Worm (Caenorhabditis elegans): ENCODE data around the gene pgph-2.
A peak's percentile ranks its signal among the peaks of the same experiment; 100 is the strongest.

Gene pgph-2

ce11 chrV:5785372-5785771 is 20.4 kb downstream of the pgph-2 start, which contains the start of gene F44E7.7:
TSS of gene F44E7.7 (minus strand) at chrV:5785472.
- TF ChIP-seq tbx-11 (GFP tag; IDR thresholded peaks at IDR 0.05) (no peak), pes-1 (GFP tag; IDR thresholded peaks at IDR 0.05) (no peak), tbx-37 (GFP tag; conservative IDR thresholded peaks at IDR 0.05) (no peak), B0310.2 (tag; optimal IDR thresholded peaks at IDR 0.05) (no peak), hnd-1 (tag; optimal IDR thresholded peaks at IDR 0.05) (no peak), F13C5.2 (tag; optimal IDR thresholded peaks at IDR 0.05) (no peak), tra-4 (tag; optimal IDR thresholded peaks at IDR 0.05) (no peak), ama-1 (optimal IDR thresholded peaks at IDR 0.05) (no peak), aly-1 (tag; optimal IDR thresholded peaks at IDR 0.05) (no peak), hmbx-1 (tag; optimal IDR thresholded peaks at IDR 0.05) (no peak), flt-1 (GFP tag; IDR thresholded peaks at IDR 0.05) (no peak), ets-7 (tag; optimal IDR thresholded peaks at IDR 0.05) (no peak), scrt-1 (GFP tag; IDR thresholded peaks at IDR 0.05) (no peak), ceh-13 (GFP tag; optimal IDR thresholded peaks at IDR 0.05) (no peak), hmg-4 (GFP tag; optimal IDR thresholded peaks at IDR 0.05) (no peak)

DNA sequence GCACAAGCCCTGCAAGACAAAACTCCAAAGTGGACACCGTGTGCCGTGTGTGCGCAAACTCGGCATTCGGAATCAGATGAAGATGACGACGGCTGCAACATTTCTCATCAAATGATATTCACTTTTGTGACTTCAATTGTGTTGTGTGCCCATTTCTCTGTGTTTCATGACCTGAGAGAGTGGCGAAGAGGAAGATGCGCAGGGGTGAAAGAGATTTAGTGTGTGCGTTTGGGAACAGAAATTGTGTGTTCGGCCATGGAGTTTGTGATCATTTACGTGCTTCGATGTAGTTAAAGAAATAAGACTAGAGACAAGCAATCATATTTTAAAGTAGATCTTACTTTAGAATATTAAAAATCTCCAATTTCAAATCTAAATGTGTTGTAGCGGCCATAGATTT is 23.7 kb downstream of the pgph-2 start:
- TF ChIP-seq aly-1 (tag; optimal IDR thresholded peaks at IDR 0.05) (no peak), tra-4 (tag; optimal IDR thresholded peaks at IDR 0.05) (no peak), hmbx-1 (tag; optimal IDR thresholded peaks at IDR 0.05) (no peak), hnd-1 (tag; optimal IDR thresholded peaks at IDR 0.05) (no peak), ama-1 (optimal IDR thresholded peaks at IDR 0.05) (no peak)

DNA sequence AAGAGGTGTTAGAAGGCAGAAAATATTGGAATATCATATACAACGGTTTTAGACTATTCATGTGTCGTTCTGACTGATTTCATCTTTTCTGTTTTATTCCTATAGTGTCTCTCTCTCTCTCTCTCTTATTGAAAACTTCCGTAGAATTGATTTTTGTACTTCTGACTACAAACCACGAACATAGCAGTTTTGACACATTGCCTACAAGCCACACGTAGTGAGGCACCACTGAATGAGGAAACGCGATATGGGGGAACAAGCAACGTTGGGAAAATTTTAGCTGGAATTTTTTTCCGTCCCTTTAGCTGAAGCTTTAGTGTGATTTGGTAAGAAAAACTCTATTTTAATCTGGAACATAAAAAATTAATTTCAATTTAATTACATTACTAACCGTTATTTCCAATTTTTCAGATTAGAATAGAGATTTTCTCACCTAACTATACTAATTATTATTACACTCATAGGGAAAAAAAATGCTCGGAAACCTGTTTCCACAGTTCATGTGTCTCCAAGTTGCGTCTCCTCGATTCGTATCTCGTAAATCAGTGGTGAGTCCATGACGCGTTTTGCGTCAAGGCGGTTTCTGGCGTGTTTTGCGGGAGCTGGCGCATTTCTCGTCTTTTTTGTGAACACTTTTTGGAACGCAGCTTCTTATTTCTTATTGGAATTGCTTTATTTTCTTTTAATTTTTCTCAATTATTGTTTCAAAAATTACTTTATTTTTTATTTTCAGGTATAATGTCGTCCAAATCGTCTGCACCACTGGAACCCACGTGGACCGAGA is 25.8 kb downstream of the pgph-2 start, which contains the start of the genes nhr-142 and F44E7.9:
TSS of gene nhr-142 (minus strand) at position 57 of the 784 bp plus-strand sequence.
TSS of gene F44E7.9 (plus strand) at position 734 of the 784 bp plus-strand sequence.
- peak; percentile 66 for TF ChIP-seq flt-1 (GFP tag; IDR thresholded peaks at IDR 0.05)
- no peak for TF ChIP-seq ama-1 (optimal IDR thresholded peaks at IDR 0.05)
- no peak for TF ChIP-seq ceh-36 (tag; optimal IDR thresholded peaks at IDR 0.05)
- no peak for TF ChIP-seq B0310.2 (tag; optimal IDR thresholded peaks at IDR 0.05)
- TF ChIP-seq scrt-1 (GFP tag; IDR thresholded peaks at IDR 0.05): no peak
- no peak; the same call in 1 of the 2 replicates for TF ChIP-seq pes-1 (GFP tag; IDR thresholded peaks at IDR 0.05)
- TF ChIP-seq sea-1 (GFP tag; conservative IDR thresholded peaks at IDR 0.05): no peak
- TF ChIP-seq F13C5.2 (tag; optimal IDR thresholded peaks at IDR 0.05): peak; percentile 64
- no peak for TF ChIP-seq aly-1 (tag; optimal IDR thresholded peaks at IDR 0.05)
- no peak for TF ChIP-seq ets-7 (tag; optimal IDR thresholded peaks at IDR 0.05)
- no peak for TF ChIP-seq tra-4 (tag; optimal IDR thresholded peaks at IDR 0.05)
- no peak for TF ChIP-seq hmbx-1 (tag; optimal IDR thresholded peaks at IDR 0.05)
- TF ChIP-seq ceh-13 (GFP tag; optimal IDR thresholded peaks at IDR 0.05): no peak
- TF ChIP-seq tbx-37 (GFP tag; conservative IDR thresholded peaks at IDR 0.05): 0 out of 2 replicates have a peak, but pooled peaks have one; percentile 15
- TF ChIP-seq tbx-11 (GFP tag; IDR thresholded peaks at IDR 0.05): no peak
- no peak for TF ChIP-seq hnd-1 (tag; optimal IDR thresholded peaks at IDR 0.05)
- TF ChIP-seq hmg-4 (GFP tag; optimal IDR thresholded peaks at IDR 0.05): peak; percentile 67

- TF ChIP-seq tbx-37 (GFP tag; conservative IDR thresholded peaks at IDR 0.05): no peak
- TF ChIP-seq F13C5.2 (tag; optimal IDR thresholded peaks at IDR 0.05): no peak
- TF ChIP-seq flt-1 (GFP tag; IDR thresholded peaks at IDR 0.05): no peak
- no peak for TF ChIP-seq B0310.2 (tag; optimal IDR thresholded peaks at IDR 0.05)
- TF ChIP-seq hmbx-1 (tag; optimal IDR thresholded peaks at IDR 0.05): no peak
- no peak for TF ChIP-seq pes-1 (GFP tag; IDR thresholded peaks at IDR 0.05)
- no peak for TF ChIP-seq sea-1 (GFP tag; conservative IDR thresholded peaks at IDR 0.05)
- no peak for TF ChIP-seq scrt-1 (GFP tag; IDR thresholded peaks at IDR 0.05)
Observed at ce11 chrV:5792031-5792430, 27.1 kb downstream of the pgph-2 start, which contains the start of gene ZC250.2. TSS of gene ZC250.2 (plus strand) at chrV:5792331.

- no peak for TF ChIP-seq pes-1 (GFP tag; IDR thresholded peaks at IDR 0.05)
- no peak for TF ChIP-seq flt-1 (GFP tag; IDR thresholded peaks at IDR 0.05)
- no peak for TF ChIP-seq ama-1 (optimal IDR thresholded peaks at IDR 0.05)
- no peak for TF ChIP-seq hmg-4 (GFP tag; optimal IDR thresholded peaks at IDR 0.05)
- TF ChIP-seq hmbx-1 (tag; optimal IDR thresholded peaks at IDR 0.05): no peak
- TF ChIP-seq ceh-36 (tag; optimal IDR thresholded peaks at IDR 0.05): no peak
- TF ChIP-seq scrt-1 (GFP tag; IDR thresholded peaks at IDR 0.05): no peak
- no peak for TF ChIP-seq F13C5.2 (tag; optimal IDR thresholded peaks at IDR 0.05)
- no peak for TF ChIP-seq tra-4 (tag; optimal IDR thresholded peaks at IDR 0.05)
- no peak for TF ChIP-seq tbx-37 (GFP tag; conservative IDR thresholded peaks at IDR 0.05)
- TF ChIP-seq ets-7 (tag; optimal IDR thresholded peaks at IDR 0.05): no peak
- no peak for TF ChIP-seq sea-1 (GFP tag; conservative IDR thresholded peaks at IDR 0.05)
- no peak for TF ChIP-seq tbx-11 (GFP tag; IDR thresholded peaks at IDR 0.05)
- TF ChIP-seq ceh-13 (GFP tag; optimal IDR thresholded peaks at IDR 0.05): no peak
- no peak for TF ChIP-seq B0310.2 (tag; optimal IDR thresholded peaks at IDR 0.05)
- no peak for TF ChIP-seq aly-1 (tag; optimal IDR thresholded peaks at IDR 0.05)
Observed at ce11 chrV:5798132-5798531, 33.2 kb downstream of the pgph-2 start, which contains the start of gene nstp-3. TSS of gene nstp-3 (minus strand) at chrV:5798232.

ce11 chrV:5799373-5799772 is 34.4 kb downstream of the pgph-2 start, which contains the start of gene cyn-17:
TSS of gene cyn-17 (plus strand) at chrV:5799673.
- TF ChIP-seq hmg-4 (GFP tag; optimal IDR thresholded peaks at IDR 0.05) (no peak), tbx-37 (GFP tag; conservative IDR thresholded peaks at IDR 0.05) (no peak), ceh-36 (tag; optimal IDR thresholded peaks at IDR 0.05) (no peak), aly-1 (tag; optimal IDR thresholded peaks at IDR 0.05) (no peak), flt-1 (GFP tag; IDR thresholded peaks at IDR 0.05) (no peak), F13C5.2 (tag; optimal IDR thresholded peaks at IDR 0.05) (no peak), scrt-1 (GFP tag; IDR thresholded peaks at IDR 0.05) (no peak), B0310.2 (tag; optimal IDR thresholded peaks at IDR 0.05) (no peak), ceh-13 (GFP tag; optimal IDR thresholded peaks at IDR 0.05) (no peak), tbx-11 (GFP tag; IDR thresholded peaks at IDR 0.05) (no peak), hmbx-1 (tag; optimal IDR thresholded peaks at IDR 0.05) (no peak), ama-1 (optimal IDR thresholded peaks at IDR 0.05) (no peak)

- TF ChIP-seq hnd-1 (tag; optimal IDR thresholded peaks at IDR 0.05) (no peak), pes-1 (GFP tag; IDR thresholded peaks at IDR 0.05) (no peak), sea-1 (GFP tag; conservative IDR thresholded peaks at IDR 0.05) (no peak), flt-1 (GFP tag; IDR thresholded peaks at IDR 0.05) (no peak), F13C5.2 (tag; optimal IDR thresholded peaks at IDR 0.05) (no peak), ets-7 (tag; optimal IDR thresholded peaks at IDR 0.05) (no peak), B0310.2 (tag; optimal IDR thresholded peaks at IDR 0.05) (no peak), hmbx-1 (tag; optimal IDR thresholded peaks at IDR 0.05) (no peak), tbx-11 (GFP tag; IDR thresholded peaks at IDR 0.05) (no peak), scrt-1 (GFP tag; IDR thresholded peaks at IDR 0.05) (no peak)
Observed at ce11 chrV:5805467-5805866, 40.5 kb downstream of the pgph-2 start, which contains the start of gene ZC250.5. TSS of gene ZC250.5 (plus strand) at chrV:5805767.

All from whole organism, early embryonic.